Fruit fly (Drosophila melanogaster) whole organism, embryonic: ENCODE results near the gene TwdlQ.

Experiments
- CG11723 ChIP-seq: fragments of 200-800 bp; sonication (Bioruptor generic); optimal IDR thresholded peaks from 2 replicates; lab custom pipeline; 2017; ENCODE audit warnings: missing biosample characterization, mild to moderate bottlenecking, missing genetic modification characterization
- CG13775 ChIP-seq: fragments of 200-800 bp; sonication (Bioruptor generic); optimal IDR thresholded peaks from 3 replicates; lab custom pipeline; 2017; ENCODE audit warnings: missing biosample characterization, mild to moderate bottlenecking, missing genetic modification characterization
- CG15269 ChIP-seq: fragments of 200-800 bp; sonication (Bioruptor generic); optimal IDR thresholded peaks from 2 replicates; lab custom pipeline; 2018; ENCODE audit warnings: missing biosample characterization, mild to moderate bottlenecking, missing genetic modification characterization, moderate library complexity
- CG17612 ChIP-seq: fragments of 200-800 bp; sonication (Bioruptor generic); IDR thresholded peaks from 2 replicates; pipeline ENCODE4 v1.3.6; 2022; ENCODE audit warnings: missing biosample characterization, missing genetic modification characterization
- CG17829 ChIP-seq: fragments of 200-800 bp; optimal IDR thresholded peaks from 2 replicates; lab custom pipeline; 2019; ENCODE audit warnings: missing biosample characterization, mild to moderate bottlenecking, missing genetic modification characterization, moderate library complexity
- CG2889 ChIP-seq: fragments of 200-800 bp; sonication (Bioruptor generic); IDR thresholded peaks from 3 replicates; pipeline ENCODE4 v1.3.6; 2022; ENCODE audit warnings: missing biosample characterization, missing genetic modification characterization
- CG32767 ChIP-seq: fragments of 200-800 bp; sonication (Bioruptor generic); IDR thresholded peaks from 2 replicates; pipeline ENCODE4 v1.3.6; 2022; ENCODE audit warnings: missing biosample characterization, missing genetic modification characterization
- CG43689 ChIP-seq: fragments of 200-800 bp; sonication (Bioruptor generic); IDR thresholded peaks from 2 replicates; pipeline ENCODE4 v1.3.6; 2022; ENCODE audit warnings: missing biosample characterization, missing genetic modification characterization
- CG6791 ChIP-seq: fragments of 200-800 bp; sonication (Bioruptor generic); IDR thresholded peaks from 3 replicates; pipeline ENCODE4 v1.3.6; 2022; ENCODE audit warnings: missing biosample characterization, missing genetic modification characterization; ENCODE audit not compliant: partially characterized antibody
- CG9437 ChIP-seq: fragments of 200-800 bp; sonication (Bioruptor generic); optimal IDR thresholded peaks from 2 replicates; lab custom pipeline; 2018; ENCODE audit warnings: missing biosample characterization, mild to moderate bottlenecking, missing genetic modification characterization
- Chrac-16 ChIP-seq: fragments of 200-800 bp; sonication (Bioruptor generic); optimal IDR thresholded peaks from 3 replicates; lab custom pipeline; 2016; ENCODE audit warnings: missing biosample characterization, missing genetic modification characterization
- CkIIα-i1 ChIP-seq: fragments of 200-800 bp; sonication (Bioruptor generic); IDR thresholded peaks from 2 replicates; pipeline ENCODE4 v1.3.6; 2022; ENCODE audit warnings: missing biosample characterization, missing genetic modification characterization
- CoRest ChIP-seq: fragments of 200-800 bp; sonication (Bioruptor generic); optimal IDR thresholded peaks from 3 replicates; lab custom pipeline; 2018; ENCODE audit warnings: missing biosample characterization, mild to moderate bottlenecking, missing genetic modification characterization, moderate library complexity
- D ChIP-seq, 2 experiments: fragments of 200-800 bp in 1 of 2; fragments of >200 bp in 1 of 2; sonication (Bioruptor generic) in 1 of 2; optimal IDR thresholded peaks; 2 replicates in 1 of 2; 3 replicates in 1 of 2; lab custom pipeline; 2017; ENCODE audit warnings: mild to moderate bottlenecking in 1 of 2, missing biosample characterization in 1 of 2, missing genetic modification characterization in 1 of 2, missing genetic modification reagents in 1 of 2
- Dad ChIP-seq: fragments of 200-800 bp; sonication (Bioruptor generic); optimal IDR thresholded peaks from 3 replicates; lab custom pipeline; 2016; ENCODE audit warnings: missing biosample characterization, missing genetic modification characterization
- Dref ChIP-seq: fragments of 200-800 bp; sonication (Bioruptor generic); IDR thresholded peaks from 2 replicates; pipeline ENCODE4 v1.3.6; 2022; ENCODE audit warnings: missing biosample characterization, missing genetic modification characterization
- Ets65A ChIP-seq: fragments of 200-800 bp; sonication (Bioruptor generic); peaks from one replicate; lab custom pipeline; 2016; ENCODE audit warnings: missing biosample characterization, missing genetic modification characterization
- Hr39 ChIP-seq: fragments of >200 bp; optimal IDR thresholded peaks from 2 replicates; lab custom pipeline; 2017
- Nf-YB ChIP-seq: fragments of 200-800 bp; sonication (Bioruptor generic); optimal IDR thresholded peaks from 3 replicates; lab custom pipeline; 2019; ENCODE audit warnings: missing biosample characterization, mild to moderate bottlenecking, missing genetic modification characterization, moderate library complexity
- Sin3A ChIP-seq: fragments of >200 bp; optimal IDR thresholded peaks from 2 replicates; lab custom pipeline; 2018
- Sry-δ ChIP-seq: fragments of 200-800 bp; sonication (Bioruptor generic); optimal IDR thresholded peaks from 2 replicates; lab custom pipeline; 2016; ENCODE audit warnings: missing biosample characterization, missing genetic modification characterization
- bsh ChIP-seq, 2 experiments: fragments of 200-800 bp; sonication (Bioruptor generic); optimal IDR thresholded peaks; 2 replicates each; lab custom pipeline; 2017 to 2018; ENCODE audit warnings: mild to moderate bottlenecking in 2 of 2, missing biosample characterization in 2 of 2, missing genetic modification characterization in 2 of 2, moderate library complexity in 1 of 2
- crp ChIP-seq, 2 experiments: fragments of 200-800 bp; sonication (Bioruptor generic); optimal IDR thresholded peaks; 2 replicates in 1 of 2; 3 replicates in 1 of 2; lab custom pipeline; 2017; ENCODE audit warnings: missing biosample characterization in 2 of 2, missing genetic modification characterization in 2 of 2, mild to moderate bottlenecking in 1 of 2, moderate library complexity in 1 of 2
- cwo ChIP-seq: fragments of 200-800 bp; sonication (Bioruptor generic); optimal IDR thresholded peaks from 3 replicates; lab custom pipeline; 2017; ENCODE audit warnings: missing biosample characterization, missing genetic modification characterization, mild to moderate bottlenecking, moderate library complexity, missing genetic modification reagents
- en ChIP-seq: fragments of 200-800 bp; sonication (Bioruptor generic); optimal IDR thresholded peaks from 2 replicates; lab custom pipeline; 2016; ENCODE audit warnings: missing biosample characterization, missing genetic modification characterization
- exex ChIP-seq: fragments of 200-800 bp; sonication (Bioruptor generic); optimal IDR thresholded peaks from 4 replicates; lab custom pipeline; 2018; ENCODE audit warnings: missing biosample characterization, mild to moderate bottlenecking, missing genetic modification characterization, moderate library complexity
- gcm2 ChIP-seq: fragments of 200-800 bp; sonication (Bioruptor generic); optimal IDR thresholded peaks from 2 replicates; lab custom pipeline; 2016; ENCODE audit warnings: missing biosample characterization, missing genetic modification characterization
- grn ChIP-seq: fragments of 200-800 bp; sonication (Bioruptor generic); optimal IDR thresholded peaks from 3 replicates; lab custom pipeline; 2017; ENCODE audit warnings: missing biosample characterization, missing genetic modification characterization
- h ChIP-seq: fragments of >200 bp; optimal IDR thresholded peaks from 2 replicates; lab custom pipeline; 2017
- insv ChIP-seq, 2 experiments: fragments of 200-800 bp; sonication (Bioruptor generic); optimal IDR thresholded peaks; 3 replicates each; lab custom pipeline; 2016 to 2018; ENCODE audit warnings: missing biosample characterization in 2 of 2, missing genetic modification characterization in 2 of 2
- lbe ChIP-seq: fragments of 200-800 bp; sonication (Bioruptor generic); optimal IDR thresholded peaks from 2 replicates; lab custom pipeline; 2016; ENCODE audit warnings: missing biosample characterization, mild to moderate bottlenecking, missing genetic modification characterization
- luna ChIP-seq: fragments of 200-800 bp; sonication (Bioruptor generic); optimal IDR thresholded peaks from 2 replicates; lab custom pipeline; 2016; ENCODE audit warnings: missing biosample characterization, missing genetic modification characterization
- mld ChIP-seq: fragments of 200-800 bp; sonication (Bioruptor generic); IDR thresholded peaks from 3 replicates; pipeline ENCODE4 v1.3.6; 2022; ENCODE audit warnings: missing biosample characterization, missing genetic modification characterization; ENCODE audit not compliant: partially characterized antibody
- otp ChIP-seq: fragments of 200-800 bp; sonication (Bioruptor generic); IDR thresholded peaks from 3 replicates; pipeline ENCODE4, ENCODE4 v1.3.6; 2022; ENCODE audit warnings: missing biosample characterization, missing genetic modification characterization
- rib ChIP-seq: fragments of 200-800 bp; sonication (Bioruptor generic); IDR thresholded peaks from 2 replicates; pipeline ENCODE4 v1.3.6; 2022; ENCODE audit warnings: missing biosample characterization, missing genetic modification characterization
- sd ChIP-seq: fragments of 200-800 bp; sonication (Bioruptor generic); optimal IDR thresholded peaks from 3 replicates; lab custom pipeline; 2018; ENCODE audit warnings: missing biosample characterization, mild to moderate bottlenecking, missing genetic modification characterization, moderate library complexity
- sens ChIP-seq: fragments of 200-800 bp; sonication (Bioruptor generic); peaks from one replicate; lab custom pipeline; 2016; ENCODE audit warnings: missing biosample characterization, missing genetic modification characterization
- twi ChIP-seq: fragments of 200-800 bp; optimal IDR thresholded peaks from 2 replicates; lab custom pipeline; 2019; ENCODE audit warnings: missing biosample characterization, mild to moderate bottlenecking, missing genetic modification characterization, moderate library complexity
- wdn ChIP-seq: fragments of 200-800 bp; sonication (Bioruptor generic); IDR thresholded peaks from 2 replicates; pipeline ENCODE4 v1.3.6; 2022; ENCODE audit warnings: missing biosample characterization, missing genetic modification characterization

Gene TwdlQ

DNA sequence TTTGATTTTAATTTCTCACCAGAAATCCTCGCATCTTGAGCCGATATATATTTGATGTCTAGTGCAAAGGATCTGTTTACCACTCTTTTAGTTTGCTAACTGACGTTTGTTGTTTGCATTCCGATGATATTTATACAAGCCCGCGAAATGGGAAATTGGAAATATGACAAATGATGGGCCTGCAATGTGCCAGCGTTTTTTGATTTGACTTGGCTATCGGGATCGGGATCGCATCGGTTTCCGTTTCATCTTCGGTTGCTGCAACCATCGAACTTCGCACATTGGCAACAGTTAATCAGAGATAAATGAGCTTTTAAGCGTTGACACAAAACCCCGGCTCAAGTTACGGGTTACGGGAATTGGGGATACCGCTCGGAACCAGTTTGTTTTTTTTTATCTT lies at the start of gene TwdlQ:
Gene TwdlQ (minus strand): TSS at position 101 of the 400 bp plus-strand sequence.
- TF ChIP-seq D (optimal IDR thresholded peaks at IDR 0.05; lab: Kevin White, UChicago) (no peak), D (GFP tag; optimal IDR thresholded peaks at IDR 0.05; lab: Kevin White, UChicago) (no peak), CG15269 (tag; lab: Kevin White, UChicago) (no peak), twi (tag; lab: Kevin White, UChicago) (no peak), cwo (GFP tag; lab: Kevin White, UChicago) (no peak), lbe (GFP tag; lab: Kevin White, UChicago) (no peak), Chrac-16 (GFP tag; lab: Kevin White, UChicago) (no peak), Nf-YB (no peak)

DNA sequence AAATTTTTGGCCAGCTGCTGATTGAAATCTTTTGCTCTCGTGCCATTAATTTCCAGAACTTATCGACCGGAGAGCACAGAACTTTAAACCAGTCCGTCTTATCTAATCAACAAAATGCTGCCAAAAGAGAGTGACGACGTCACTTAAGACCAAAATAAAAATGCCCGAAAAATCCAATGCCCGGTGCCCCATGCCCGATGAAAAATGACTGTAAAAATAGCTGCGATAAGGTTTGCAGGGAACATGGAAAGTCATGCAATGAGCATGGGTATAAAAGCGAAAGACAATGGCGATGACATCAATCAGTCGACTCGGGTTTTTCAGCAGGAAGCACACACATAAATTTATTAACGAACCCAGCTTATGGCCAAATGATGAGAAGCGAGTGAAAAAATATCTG lies 43.9 kb upstream of the TwdlQ start, which contains the start of gene CG14247:
Gene CG14247 (plus strand): TSS at position 301 of the 400 bp plus-strand sequence.
- TF ChIP-seq grn, result peak; percentile 47
- peak; percentile 22 for TF ChIP-seq exex
- no peak for TF ChIP-seq CG32767 (GFP tag; lab: Robert Waterston, UW)
- TF ChIP-seq wdn (GFP tag; lab: Robert Waterston, UW), result no peak

DNA sequence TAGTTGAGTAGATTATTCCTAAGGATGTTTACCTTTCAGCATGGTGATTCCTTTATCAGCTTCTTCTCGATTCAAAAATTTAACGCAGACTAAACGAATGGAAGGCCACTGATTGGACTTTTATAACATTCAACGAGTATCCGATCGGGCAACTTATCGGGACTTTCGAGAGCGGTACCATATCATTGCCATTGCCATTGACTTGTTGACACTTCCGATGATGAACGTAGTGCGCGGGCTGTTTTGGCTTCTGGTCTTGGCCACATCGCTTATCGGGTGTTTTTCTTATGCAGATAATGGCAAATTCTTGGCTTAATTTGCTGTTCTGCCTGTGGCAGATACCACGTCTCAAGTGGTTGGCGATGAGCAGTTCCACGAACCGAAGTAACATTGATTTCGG lies 42.8 kb upstream of the TwdlQ start, which contains the start of gene CG6403:
Gene CG6403 (minus strand): TSS at position 101 of the 400 bp plus-strand sequence.
- TF ChIP-seq rib (GFP tag; lab: Robert Waterston, UW), result no peak
- TF ChIP-seq exex, result peak; percentile 10
- TF ChIP-seq sd (tag; lab: Kevin White, UChicago), result peak; percentile 36
- peak; percentile 40 for TF ChIP-seq Ets65A
- TF ChIP-seq, all 482 proteins: peak for 3

DNA sequence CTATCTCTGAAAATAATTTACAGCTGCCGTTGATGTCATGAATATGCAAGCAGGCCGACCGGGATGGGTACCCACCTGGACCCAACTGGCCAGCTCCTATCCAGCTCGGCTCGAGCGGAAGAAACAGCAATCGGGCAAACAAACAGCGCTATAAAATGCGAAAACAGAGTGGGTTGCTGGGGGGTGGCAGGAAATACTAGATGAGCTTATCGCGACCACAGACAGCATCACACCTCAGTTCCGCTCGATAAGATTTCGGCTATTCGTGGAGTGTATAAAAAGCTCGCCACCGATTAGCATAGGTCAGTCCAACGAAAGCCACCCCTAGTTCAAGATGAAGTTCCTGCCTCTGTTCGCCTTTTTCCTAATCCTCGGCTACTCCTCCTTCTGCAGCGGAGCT lies 35.0 kb upstream of the TwdlQ start, which contains the start of gene CG14245:
Gene CG14245 (plus strand): TSS at position 301 of the 400 bp plus-strand sequence.
- TF ChIP-seq CG17612 (GFP tag; lab: Robert Waterston, UW), result no peak
- TF ChIP-seq CkIIα-i1, result no peak
- no peak for TF ChIP-seq h (lab: Kevin White, UChicago)
- no peak for TF ChIP-seq en (GFP tag; lab: Kevin White, UChicago)
- TF ChIP-seq rib (GFP tag; lab: Robert Waterston, UW), result no peak

DNA sequence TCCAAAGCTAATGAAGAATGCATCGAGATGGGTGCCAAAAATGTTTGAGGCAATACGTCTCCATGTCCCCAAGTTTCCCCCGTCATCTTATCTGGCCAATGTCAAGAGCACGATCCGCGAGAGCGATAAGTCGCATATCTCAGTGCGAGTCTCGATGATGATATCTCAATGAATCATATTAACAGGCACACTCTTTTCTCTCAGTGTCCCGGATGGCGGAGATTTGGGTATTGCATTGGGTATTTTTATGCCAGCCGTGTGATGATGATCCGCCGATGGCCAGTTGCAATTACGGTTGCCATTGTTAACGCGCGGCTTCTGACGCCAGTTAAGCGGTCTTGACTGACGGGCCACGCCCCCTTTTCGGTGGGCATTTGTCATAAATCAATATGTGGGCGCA lies 33.6 kb upstream of the TwdlQ start, which contains the start of gene CG14246:
Gene CG14246 (plus strand): TSS at position 301 of the 400 bp plus-strand sequence.
- TF ChIP-seq CG2889 (GFP tag; lab: Robert Waterston, UW) (0 out of 3 replicates have a peak, but pooled peaks have one; percentile 7), CG43689 (GFP tag; lab: Robert Waterston, UW) (no peak), CG6791 (GFP tag; lab: Robert Waterston, UW) (no peak)

DNA sequence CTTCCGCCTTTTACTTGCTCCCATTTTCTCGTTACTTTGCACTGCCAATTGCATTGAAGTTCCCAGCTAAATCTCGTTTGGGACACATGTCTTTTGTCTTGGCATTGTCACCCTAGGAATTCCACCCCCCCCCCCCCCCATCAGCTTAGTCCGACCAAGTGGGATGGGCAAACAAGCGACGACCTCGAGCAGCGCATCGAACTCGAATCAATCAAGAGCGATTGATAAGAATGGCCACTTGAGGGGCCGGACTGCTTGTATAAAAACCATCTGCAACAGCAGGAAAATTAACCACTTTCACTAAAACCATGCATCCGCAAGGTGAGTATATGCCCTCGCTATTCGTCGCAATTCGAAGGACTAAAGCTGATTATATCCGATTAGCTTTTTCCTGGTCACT lies 32.4 kb upstream of the TwdlQ start, which contains the start of gene CG14244:
Gene CG14244 (plus strand): TSS at position 301 of the 400 bp plus-strand sequence.
- TF ChIP-seq Dref (GFP tag; lab: Robert Waterston, UW) (no peak), Hr39 (lab: Kevin White, UChicago) (peak; percentile 56)

DNA sequence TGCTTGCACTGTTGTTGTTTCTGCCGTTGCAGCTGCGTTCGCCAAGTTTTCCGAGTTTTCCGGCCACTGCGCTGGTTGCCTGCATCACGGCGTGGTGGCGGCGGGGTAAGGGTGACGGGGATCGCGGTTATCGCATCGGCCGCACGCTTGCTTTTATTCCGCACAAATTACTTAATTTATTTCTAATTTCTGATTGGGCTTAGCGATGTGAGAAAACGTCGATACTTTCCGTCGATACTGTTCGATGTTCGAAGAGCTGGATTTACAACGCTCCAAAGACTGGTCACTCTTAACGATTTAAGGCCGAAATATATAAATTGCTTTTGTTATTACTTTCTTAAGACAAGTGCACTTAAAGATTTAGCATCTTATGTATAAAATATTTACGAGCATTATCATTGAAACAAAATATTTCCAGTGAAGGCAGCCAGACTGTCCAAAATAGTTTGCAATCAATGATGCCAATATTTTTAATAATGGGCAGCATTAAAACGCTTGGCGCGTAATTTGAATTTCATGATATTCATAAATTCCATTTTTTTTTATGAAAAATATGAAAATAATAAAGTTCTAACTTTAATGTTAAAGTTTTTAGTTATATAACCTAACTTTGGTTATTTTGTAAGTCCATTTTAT lies 31.7 kb upstream of the TwdlQ start, which contains the start of gene CG6420:
Gene CG6420 (minus strand): TSS at position 240 of the 636 bp plus-strand sequence.
- TF ChIP-seq crp (GFP tag; optimal IDR thresholded peaks at IDR 0.05; lab: Kevin White, UChicago) (no peak), CG9437 (GFP tag; lab: Kevin White, UChicago) (no peak), sens (GFP tag; lab: Kevin White, UChicago) (peak; percentile 72), CG17829 (tag; lab: Kevin White, UChicago) (peak; percentile 48), CoRest (tag; lab: Kevin White, UChicago) (peak; percentile 5), CG13775 (GFP tag; lab: Kevin White, UChicago) (no peak), gcm2 (GFP tag; lab: Kevin White, UChicago) (no peak), bsh (GFP tag; optimal IDR thresholded peaks at IDR 0.05; lab: Kevin White, UChicago) (no peak), CG11723 (no peak), Dad (peak; percentile 16), Sry-δ (GFP tag; lab: Kevin White, UChicago) (peak; percentile 89), otp (no peak), Sin3A (lab: Kevin White, UChicago) (peak; percentile 58), mld (GFP tag; lab: Robert Waterston, UW) (0 out of 3 replicates have a peak, but pooled peaks have one; percentile 16), insv (GFP tag; optimal IDR thresholded peaks at IDR 0.05; lab: Kevin White, UChicago) (peak in 1 of 2 experiments; percentile 81), luna (no peak)
